Worm (Caenorhabditis elegans) whole organism, L4 larva: ENCODE results near the gene ttr-53.

Source experiments
- R02D3.7 ChIP-seq: fragments of 150-350 bp; sonication (generic microtip); optimal IDR thresholded peaks from 3 replicates; lab custom pipeline; 2014; ENCODE audit warnings: missing biosample characterization, missing genetic modification characterization
- duxl-1 ChIP-seq: sonication (generic microtip); optimal IDR thresholded peaks from 2 replicates; lab custom pipeline; 2016; ENCODE audit warnings: mild to moderate bottlenecking, missing genetic modification characterization, moderate library complexity, missing compliant biosample characterization; ENCODE audit not compliant: poor library complexity
- lsy-2 ChIP-seq, 2 experiments: fragments of 150-350 bp in 1 of 2; sonication (generic microtip) in 1 of 2; optimal IDR thresholded peaks; 2 replicates each; lab custom pipeline; 2014 to 2017; ENCODE audit warnings: missing biosample characterization in 2 of 2, missing genetic modification characterization in 2 of 2

ce11 chrIV:10161706-10162105 is 3.9 kb downstream of the ttr-53 start, which contains the start of gene pps-1:
- no peak for TF ChIP-seq lsy-2 (tag; optimal IDR thresholded peaks at IDR 0.05; lab: Kevin White, UChicago)
- no peak for TF ChIP-seq duxl-1 (tag; lab: Kevin White, UChicago)
- TF ChIP-seq R02D3.7: no peak
